Worm (Caenorhabditis elegans) whole organism, L2 larva: ENCODE results near the gene dhs-7.

Source experiments
- F13H6.1 ChIP-seq: sonication (generic microtip); optimal IDR thresholded peaks from 2 replicates; lab custom pipeline; 2016; ENCODE audit warnings: missing genetic modification characterization, missing compliant biosample characterization
- crh-2 ChIP-seq: sonication (generic microtip); optimal IDR thresholded peaks from 2 replicates; lab custom pipeline; 2017; ENCODE audit warnings: missing biosample characterization, missing genetic modification characterization
- lsy-2 ChIP-seq, 2 experiments: fragments of 150-350 bp in 1 of 2; sonication (generic microtip) in 1 of 2; optimal IDR thresholded peaks; 2 replicates each; lab custom pipeline; 2014 to 2017; ENCODE audit warnings: missing biosample characterization in 2 of 2, missing genetic modification characterization in 2 of 2
- nhr-10 ChIP-seq: sonication (generic microtip); optimal IDR thresholded peaks from 2 replicates; lab custom pipeline; 2017; ENCODE audit warnings: missing biosample characterization, missing genetic modification characterization
- nhr-12 ChIP-seq: fragments of 150-350 bp; optimal IDR thresholded peaks from 2 replicates; lab custom pipeline; 2014; ENCODE audit warnings: missing biosample characterization, missing genetic modification characterization
- nhr-6 ChIP-seq: fragments of 150-350 bp; optimal IDR thresholded peaks from 2 replicates; lab custom pipeline; 2014; ENCODE audit warnings: missing biosample characterization, missing genetic modification characterization
- sma-3 ChIP-seq: sonication (generic microtip); optimal IDR thresholded peaks from 2 replicates; lab custom pipeline; 2016; ENCODE audit warnings: missing genetic modification reagents, missing genetic modification characterization, missing compliant biosample characterization
- snpc-4 ChIP-seq: fragments of 150-350 bp; optimal IDR thresholded peaks from 2 replicates; lab custom pipeline; 2014; ENCODE audit warnings: missing biosample characterization, missing genetic modification characterization

ce11 chrII:7233274-7233673 lies 25.0 kb upstream of the dhs-7 start:
- TF ChIP-seq snpc-4 (tag; lab: Kevin White, UChicago) (no peak), nhr-10 (tag; lab: Kevin White, UChicago) (no peak), crh-2 (no peak), lsy-2 (tag; optimal IDR thresholded peaks at IDR 0.05; lab: Kevin White, UChicago) (no peak), nhr-6 (tag; lab: Kevin White, UChicago) (no peak), F13H6.1 (tag; lab: Kevin White, UChicago) (no peak), sma-3 (GFP tag; lab: Kevin White, UChicago) (no peak), nhr-12 (tag; lab: Kevin White, UChicago) (no peak)
